Fruit fly (Drosophila melanogaster) whole organism, prepupa: ENCODE data around the gene lsn.

Experiments
- Blimp-1 ChIP-seq: fragments of 200-800 bp; sonication (Bioruptor generic); optimal IDR thresholded peaks from 3 replicates; lab custom pipeline; 2017; ENCODE audit warnings: missing biosample characterization, missing genetic modification characterization, mild to moderate bottlenecking, moderate library complexity, missing genetic modification reagents
- CG10631 ChIP-seq: fragments of 200-800 bp; sonication (Bioruptor generic); optimal IDR thresholded peaks from 2 replicates; lab custom pipeline; 2016; ENCODE audit warnings: missing biosample characterization, missing genetic modification characterization
- CG10669 ChIP-seq: fragments of 200-800 bp; sonication (Bioruptor generic); optimal IDR thresholded peaks from 3 replicates; lab custom pipeline; 2018; ENCODE audit warnings: missing biosample characterization, mild to moderate bottlenecking, missing genetic modification characterization, moderate library complexity
- CG11294 ChIP-seq: fragments of 200-800 bp; sonication (Bioruptor generic); IDR thresholded peaks from 2 replicates; pipeline ENCODE4 v1.3.6; 2022; ENCODE audit warnings: missing biosample characterization, missing genetic modification characterization
- CG11762 ChIP-seq: fragments of 200-800 bp; sonication (Bioruptor generic); optimal IDR thresholded peaks from 3 replicates; lab custom pipeline; 2016; ENCODE audit warnings: missing biosample characterization, missing genetic modification characterization; ENCODE audit not compliant: insufficient read depth
- CG11902 ChIP-seq: fragments of 200-800 bp; sonication (Bioruptor generic); optimal IDR thresholded peaks from 3 replicates; lab custom pipeline; 2016; ENCODE audit warnings: missing biosample characterization, missing genetic modification characterization
- CG16779 ChIP-seq: fragments of 200-800 bp; sonication (Bioruptor generic); optimal IDR thresholded peaks from 3 replicates; lab custom pipeline; 2017; ENCODE audit warnings: missing biosample characterization, mild to moderate bottlenecking, missing genetic modification characterization
- CG3032 ChIP-seq: fragments of 200-800 bp; optimal IDR thresholded peaks from 2 replicates; lab custom pipeline; 2019; ENCODE audit warnings: missing biosample characterization, mild to moderate bottlenecking, missing genetic modification characterization, moderate library complexity
- CG32006 ChIP-seq: fragments of 200-800 bp; sonication (Bioruptor generic); optimal IDR thresholded peaks from 3 replicates; lab custom pipeline; 2017; ENCODE audit warnings: missing biosample characterization, mild to moderate bottlenecking, missing genetic modification characterization
- CG3919 ChIP-seq: fragments of 200-800 bp; sonication (Bioruptor generic); optimal IDR thresholded peaks from 3 replicates; lab custom pipeline; 2016; ENCODE audit warnings: missing biosample characterization, missing genetic modification characterization
- CG4318 ChIP-seq: fragments of 200-800 bp; sonication (Bioruptor generic); optimal IDR thresholded peaks from 3 replicates; lab custom pipeline; 2017; ENCODE audit warnings: missing biosample characterization, mild to moderate bottlenecking, missing genetic modification characterization
- CG6276 ChIP-seq: fragments of 200-800 bp; sonication (Bioruptor generic); optimal IDR thresholded peaks from 2 replicates; lab custom pipeline; 2017; ENCODE audit warnings: missing biosample characterization, mild to moderate bottlenecking, missing genetic modification characterization
- CG6792 ChIP-seq: fragments of 200-800 bp; sonication (Bioruptor generic); optimal IDR thresholded peaks from 3 replicates; lab custom pipeline; 2016; ENCODE audit warnings: missing biosample characterization, missing genetic modification characterization
- CG6808 ChIP-seq: fragments of 200-800 bp; sonication (Bioruptor generic); optimal IDR thresholded peaks from 3 replicates; lab custom pipeline; 2017; ENCODE audit warnings: missing biosample characterization, missing genetic modification characterization, mild to moderate bottlenecking, moderate library complexity, missing genetic modification reagents
- CG6854 ChIP-seq: fragments of 200-800 bp; sonication (Bioruptor generic); optimal IDR thresholded peaks from 2 replicates; lab custom pipeline; 2017; ENCODE audit warnings: missing biosample characterization, mild to moderate bottlenecking, missing genetic modification characterization
- CG8119 ChIP-seq: fragments of 200-800 bp; sonication (Bioruptor generic); IDR thresholded peaks from 3 replicates; pipeline ENCODE4 v1.3.6; 2022; ENCODE audit warnings: missing biosample characterization, missing genetic modification characterization
- CG8632 ChIP-seq: fragments of 200-800 bp; sonication (Bioruptor generic); optimal IDR thresholded peaks from 3 replicates; lab custom pipeline; 2016; ENCODE audit warnings: missing biosample characterization, missing genetic modification characterization
- CG9139 ChIP-seq: fragments of 200-800 bp; sonication (Bioruptor generic); optimal IDR thresholded peaks from 3 replicates; lab custom pipeline; 2017; ENCODE audit warnings: missing biosample characterization, mild to moderate bottlenecking, missing genetic modification characterization
- Eip75B ChIP-seq: fragments of 200-800 bp; sonication (Bioruptor generic); optimal IDR thresholded peaks from 3 replicates; lab custom pipeline; 2016; ENCODE audit warnings: missing biosample characterization, missing genetic modification characterization
- Eip78C ChIP-seq: fragments of 200-800 bp; sonication (Bioruptor generic); peaks from one replicate; lab custom pipeline; 2016; ENCODE audit warnings: missing biosample characterization, missing genetic modification characterization
- Ets96B ChIP-seq: fragments of 200-800 bp; optimal IDR thresholded peaks from 2 replicates; lab custom pipeline; 2019; ENCODE audit warnings: missing biosample characterization, mild to moderate bottlenecking, missing genetic modification characterization, moderate library complexity
- Gug ChIP-seq: fragments of 200-800 bp; sonication (Bioruptor generic); IDR thresholded peaks from 2 replicates; pipeline ENCODE4 v1.3.6; 2022; ENCODE audit warnings: missing biosample characterization, missing genetic modification characterization
- Hr39 ChIP-seq: fragments of 200-800 bp; sonication (Bioruptor generic); optimal IDR thresholded peaks from 2 replicates; lab custom pipeline; 2016; ENCODE audit warnings: missing biosample characterization, missing genetic modification characterization
- Hr4 ChIP-seq: fragments of 200-800 bp; sonication (Bioruptor generic); optimal IDR thresholded peaks from 3 replicates; lab custom pipeline; 2016; ENCODE audit warnings: missing biosample characterization, missing genetic modification characterization
- Lpt ChIP-seq: fragments of 200-800 bp; sonication (Bioruptor generic); optimal IDR thresholded peaks from 3 replicates; lab custom pipeline; 2016; ENCODE audit warnings: missing biosample characterization, missing genetic modification characterization
- Smox ChIP-seq: fragments of 200-800 bp; sonication (Bioruptor generic); optimal IDR thresholded peaks from 3 replicates; lab custom pipeline; 2016; ENCODE audit warnings: missing biosample characterization, missing genetic modification characterization
- Sox102F ChIP-seq: fragments of 200-800 bp; sonication (Bioruptor generic); optimal IDR thresholded peaks from 2 replicates; lab custom pipeline; 2016; ENCODE audit warnings: missing biosample characterization, mild to moderate bottlenecking, missing genetic modification characterization
- achi ChIP-seq: fragments of 200-800 bp; sonication (Bioruptor generic); optimal IDR thresholded peaks from 3 replicates; lab custom pipeline; 2016; ENCODE audit warnings: missing biosample characterization, missing genetic modification characterization
- dsx ChIP-seq: fragments of 200-800 bp; optimal IDR thresholded peaks from 3 replicates; lab custom pipeline; 2019; ENCODE audit warnings: missing biosample characterization, mild to moderate bottlenecking, missing genetic modification characterization, moderate library complexity; ENCODE audit not compliant: poor library complexity, severe bottlenecking
- eg ChIP-seq: fragments of 200-800 bp; sonication (Bioruptor generic); IDR thresholded peaks from 3 replicates; pipeline ENCODE4 v1.3.6; 2022; ENCODE audit warnings: missing biosample characterization, missing genetic modification characterization
- lz ChIP-seq: fragments of 200-800 bp; sonication (Bioruptor generic); optimal IDR thresholded peaks from 3 replicates; lab custom pipeline; 2016; ENCODE audit warnings: missing biosample characterization, missing genetic modification characterization
- pdm3 ChIP-seq: fragments of 200-800 bp; sonication (Bioruptor generic); optimal IDR thresholded peaks from 3 replicates; lab custom pipeline; 2016; ENCODE audit warnings: missing biosample characterization, missing genetic modification characterization
- salr ChIP-seq, 2 experiments: fragments of 200-800 bp; sonication (Bioruptor generic); optimal IDR thresholded peaks; 3 replicates each; lab custom pipeline; 2016 to 2018; ENCODE audit warnings: missing biosample characterization in 2 of 2, missing genetic modification characterization in 2 of 2, mild to moderate bottlenecking in 1 of 2
- spab ChIP-seq: fragments of 200-800 bp; sonication (Bioruptor generic); optimal IDR thresholded peaks from 2 replicates; lab custom pipeline; 2017; ENCODE audit warnings: missing biosample characterization, mild to moderate bottlenecking, missing genetic modification characterization, missing genetic modification reagents
- ss ChIP-seq, 2 experiments: fragments of 200-800 bp; sonication (Bioruptor generic); optimal IDR thresholded peaks; 2 replicates in 1 of 2; 3 replicates in 1 of 2; lab custom pipeline; 2017 to 2018; ENCODE audit warnings: mild to moderate bottlenecking in 2 of 2, missing biosample characterization in 2 of 2, missing genetic modification characterization in 2 of 2, moderate library complexity in 1 of 2
- svp ChIP-seq: fragments of 200-800 bp; sonication (Bioruptor generic); peaks from one replicate; lab custom pipeline; 2016; ENCODE audit warnings: missing biosample characterization, missing genetic modification characterization
- topi ChIP-seq: fragments of 200-800 bp; sonication (Bioruptor generic); optimal IDR thresholded peaks from 3 replicates; lab custom pipeline; 2016; ENCODE audit warnings: missing biosample characterization, missing genetic modification characterization
- vri ChIP-seq: fragments of 200-800 bp; sonication (Bioruptor generic); optimal IDR thresholded peaks from 3 replicates; lab custom pipeline; 2016; ENCODE audit warnings: missing biosample characterization, mild to moderate bottlenecking, missing genetic modification characterization

Gene lsn

dm6 chr3R:21862137-21862850 is 2.7 kb upstream of the lsn start (continued):
- peak; percentile 21 for TF ChIP-seq Sox102F (GFP tag; lab: Kevin White, UChicago)
- no peak for TF ChIP-seq ss (GFP tag; optimal IDR thresholded peaks at IDR 0.05; lab: Kevin White, UChicago)
- no peak for TF ChIP-seq CG6854 (GFP tag; lab: Kevin White, UChicago)
- no peak for TF ChIP-seq topi (GFP tag; lab: Kevin White, UChicago)
- peak; percentile 73 for TF ChIP-seq CG11294 (GFP tag; lab: Robert Waterston, UW)
- TF ChIP-seq CG11762 (GFP tag; lab: Kevin White, UChicago), result peak; percentile 46
- no peak for TF ChIP-seq CG11902 (GFP tag; lab: Kevin White, UChicago)
- TF ChIP-seq Smox (GFP tag; lab: Kevin White, UChicago), result peak; percentile 13
- TF ChIP-seq Hr4 (GFP tag; lab: Kevin White, UChicago), result peak; percentile 96
- TF ChIP-seq vri (GFP tag; lab: Kevin White, UChicago), result no peak
- no peak for TF ChIP-seq Ets96B (tag; lab: Kevin White, UChicago)
- TF ChIP-seq Hr39 (GFP tag; lab: Kevin White, UChicago), result no peak
- TF ChIP-seq CG3032 (tag; lab: Kevin White, UChicago), result no peak
- peak; percentile 61 for TF ChIP-seq CG16779 (tag; lab: Kevin White, UChicago)

dm6 chr3R:21862868-21863267 is 2.1 kb upstream of the lsn start:
- peak; percentile 57 for TF ChIP-seq Eip78C (GFP tag; lab: Kevin White, UChicago)
- TF ChIP-seq CG8632 (GFP tag; lab: Kevin White, UChicago), result no peak

- peak; percentile 53 for TF ChIP-seq svp (GFP tag; lab: Kevin White, UChicago)
- 0 out of 3 replicates have a peak, but pooled peaks have one; percentile 38 for TF ChIP-seq CG8119
- TF ChIP-seq CG11762 (GFP tag; lab: Kevin White, UChicago), result no peak
- TF ChIP-seq CG32006 (GFP tag; lab: Kevin White, UChicago), result peak; percentile 15
- TF ChIP-seq lz (GFP tag; lab: Kevin White, UChicago), result no peak
- no peak for TF ChIP-seq topi (GFP tag; lab: Kevin White, UChicago)
- TF ChIP-seq CG11902 (GFP tag; lab: Kevin White, UChicago), result no peak
- no peak for TF ChIP-seq Blimp-1 (GFP tag; lab: Kevin White, UChicago)
- TF ChIP-seq CG6792, result no peak
- no peak for TF ChIP-seq CG4318
- no peak for TF ChIP-seq Sox102F (GFP tag; lab: Kevin White, UChicago)
- no peak for TF ChIP-seq eg (GFP tag; lab: Robert Waterston, UW)
- no peak for TF ChIP-seq achi (GFP tag; lab: Kevin White, UChicago)
- no peak for TF ChIP-seq CG10631
- no peak for TF ChIP-seq CG6808 (GFP tag; lab: Kevin White, UChicago)
- no peak for TF ChIP-seq Gug (GFP tag; lab: Robert Waterston, UW)
- no peak for TF ChIP-seq CG9139
- no peak for TF ChIP-seq CG16779 (tag; lab: Kevin White, UChicago)
- no peak for TF ChIP-seq CG11294 (GFP tag; lab: Robert Waterston, UW)
- no peak for TF ChIP-seq salr (GFP tag; optimal IDR thresholded peaks at IDR 0.05; lab: Kevin White, UChicago)
- TF ChIP-seq dsx (GFP tag; lab: Kevin White, UChicago), result no peak
- no peak for TF ChIP-seq Hr39 (GFP tag; lab: Kevin White, UChicago)
- no peak for TF ChIP-seq spab (GFP tag; lab: Kevin White, UChicago)
- TF ChIP-seq Ets96B (tag; lab: Kevin White, UChicago), result no peak
- TF ChIP-seq CG3919, result no peak
Measured at dm6 chr3R:21863817-21864384, 1.1 kb upstream of the lsn start.

dm6 chr3R:21864484-21864883 is 484 bp upstream of the lsn start:
- no peak for TF ChIP-seq Gug (GFP tag; lab: Robert Waterston, UW)
- TF ChIP-seq Lpt (GFP tag; lab: Kevin White, UChicago), result no peak
- TF ChIP-seq dsx (GFP tag; lab: Kevin White, UChicago), result no peak
- TF ChIP-seq pdm3 (GFP tag; lab: Kevin White, UChicago), result no peak
- no peak for TF ChIP-seq CG10669 (GFP tag; lab: Kevin White, UChicago)
- no peak for TF ChIP-seq CG6276 (GFP tag; lab: Kevin White, UChicago)
- TF ChIP-seq CG11902 (GFP tag; lab: Kevin White, UChicago), result no peak
- TF ChIP-seq CG9139, result no peak
- TF ChIP-seq CG16779 (tag; lab: Kevin White, UChicago), result no peak
- no peak for TF ChIP-seq Eip75B (GFP tag; lab: Kevin White, UChicago)
